Worm (Caenorhabditis elegans): ENCODE measurements around the gene spp-5.
"Not testable (repeated sequence)": the region's sequence is repeated elsewhere in the genome, so short reads cannot be mapped to it uniquely, and the experiment has no call there.

Gene spp-5

DNA sequence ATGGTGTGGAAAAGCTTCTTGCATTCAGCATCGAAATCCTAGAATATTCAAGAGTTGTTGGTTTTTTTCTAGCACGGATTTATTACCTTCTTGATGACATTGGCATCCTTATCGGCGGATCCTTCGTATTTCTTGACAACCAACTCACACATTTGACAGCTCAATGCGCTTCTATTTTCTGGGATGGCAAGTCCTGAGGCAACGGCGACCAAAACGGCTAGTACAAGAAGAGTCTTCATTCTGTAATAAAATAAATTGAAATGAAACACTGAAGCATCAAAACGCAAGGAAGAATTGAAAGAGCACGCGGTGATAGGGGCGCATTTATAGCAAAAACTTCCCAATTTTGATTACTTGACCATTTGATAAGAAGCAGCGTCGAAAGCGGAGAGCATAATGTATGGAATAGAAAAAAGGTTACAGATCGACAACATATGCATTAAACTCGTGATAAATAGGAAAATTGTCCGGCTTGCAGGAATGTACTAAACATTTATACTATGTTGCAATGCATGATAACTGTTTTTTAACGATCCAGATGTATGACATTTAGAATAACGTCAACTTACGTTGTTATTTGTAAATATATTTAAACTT, at the start of gene spp-5:
Gene spp-5, minus strand, starts transcription at position 240 of the 597 bp plus-strand sequence.
- TF ChIP-seq sma-9 (GFP tag; optimal IDR thresholded peaks at IDR 0.05) (peak; percentile 37), sma-9 (tag; optimal IDR thresholded peaks at IDR 0.05) (no peak), gmeb-1 (tag; optimal IDR thresholded peaks at IDR 0.05) (peak; percentile 54), F13H6.1 (tag; optimal IDR thresholded peaks at IDR 0.05) (peak; percentile 65), lsy-2 (tag; optimal IDR thresholded peaks at IDR 0.05) (peak in 1 of 2 experiments; percentile 1), lin-39 (tag; optimal IDR thresholded peaks at IDR 0.05) (no peak), nhr-129 (tag; optimal IDR thresholded peaks at IDR 0.05) (peak; percentile 20), sma-3 (GFP tag; optimal IDR thresholded peaks at IDR 0.05) (no peak), mdl-1 (tag; optimal IDR thresholded peaks at IDR 0.05) (no peak), crh-2 (tag; optimal IDR thresholded peaks at IDR 0.05) (peak; percentile 67), alr-1 (tag; optimal IDR thresholded peaks at IDR 0.05) (no peak), zag-1 (tag; optimal IDR thresholded peaks at IDR 0.05) (no peak), nhr-77 (tag; optimal IDR thresholded peaks at IDR 0.05) (no peak), blmp-1 (tag; optimal IDR thresholded peaks at IDR 0.05; ENCODE audit: insufficient read depth) (no peak), fos-1 (tag; optimal IDR thresholded peaks at IDR 0.05) (peak; percentile 71)

DNA sequence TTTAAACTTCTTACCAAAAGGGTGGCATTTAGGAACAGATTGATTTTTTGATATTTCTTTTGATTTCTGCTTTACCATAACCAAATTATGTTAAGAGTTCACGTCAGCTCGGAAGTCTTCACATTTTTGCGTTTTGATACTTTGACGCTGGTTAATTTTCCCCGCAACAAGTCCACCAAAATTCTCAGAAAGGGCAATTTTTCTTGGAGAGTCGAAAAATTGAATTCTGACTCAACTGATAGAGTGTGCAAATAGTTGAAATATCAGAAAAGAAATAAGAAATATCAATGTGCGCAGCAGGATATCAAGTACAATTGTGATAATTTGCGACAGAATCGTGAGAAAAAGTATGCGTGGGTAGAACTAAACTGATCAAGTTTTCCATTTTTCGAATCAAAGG, 49.6 kb upstream of the spp-5 start:
- no peak for TF ChIP-seq C34F6.9 (tag; optimal IDR thresholded peaks at IDR 0.05)
- no peak for TF ChIP-seq elt-1 (tag; optimal IDR thresholded peaks at IDR 0.05)
- no peak for TF ChIP-seq sma-3 (GFP tag; optimal IDR thresholded peaks at IDR 0.05)
- no peak for TF ChIP-seq crh-2 (tag; optimal IDR thresholded peaks at IDR 0.05)
- TF ChIP-seq nhr-237 (tag; optimal IDR thresholded peaks at IDR 0.05): no peak
- TF ChIP-seq ztf-11 (tag; optimal IDR thresholded peaks at IDR 0.05): no peak

DNA sequence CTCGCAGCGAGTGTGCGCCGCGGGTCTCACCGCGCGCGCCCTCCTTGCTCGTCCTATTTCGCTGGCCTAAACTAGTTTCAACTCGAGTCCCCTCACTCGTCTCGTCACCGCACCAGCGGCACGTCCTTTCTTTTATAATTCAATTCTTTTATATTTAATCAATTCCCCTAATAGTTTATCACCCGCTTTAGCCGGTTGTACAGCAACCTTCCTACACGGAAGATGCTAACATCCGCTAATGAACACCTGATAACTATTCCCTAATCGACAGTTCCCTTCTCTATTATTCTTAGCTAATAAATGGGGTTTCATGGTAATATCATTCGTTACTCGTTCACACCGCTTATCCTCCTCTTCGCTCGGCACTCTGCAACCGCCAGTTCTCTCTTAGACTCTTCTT, 45.1 kb upstream of the spp-5 start, which contains the start of gene C56G3.2:
Gene C56G3.2, plus strand, starts transcription at position 301 of the 400 bp plus-strand sequence.
- not testable (repeated sequence) for TF ChIP-seq lin-13 (GFP tag; optimal IDR thresholded peaks at IDR 0.05); sem-4 (tag; optimal IDR thresholded peaks at IDR 0.05); ztf-1 (GFP tag; conservative IDR thresholded peaks at IDR 0.05)

DNA sequence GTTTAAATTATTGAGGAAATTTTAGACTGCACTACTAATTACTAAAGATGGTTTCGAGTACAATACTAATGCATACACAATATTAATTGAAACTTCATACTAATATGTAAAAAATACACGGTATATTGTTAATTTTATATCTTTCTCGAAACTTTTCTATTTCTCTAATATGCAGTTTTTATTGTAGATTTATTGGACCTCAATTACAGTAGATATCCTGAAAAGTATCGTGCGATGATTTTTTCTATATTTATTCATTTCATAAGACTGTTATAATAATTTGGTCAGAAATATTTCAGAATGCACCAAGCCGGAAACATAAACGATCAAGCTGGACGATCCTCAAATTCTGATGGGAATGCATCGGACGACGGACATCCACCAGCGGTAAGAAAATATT, 23.6 kb upstream of the spp-5 start, which contains the start of gene C07D8.5:
Gene C07D8.5, plus strand, starts transcription at position 301 of the 400 bp plus-strand sequence.
- no peak for TF ChIP-seq ztf-4 (tag; optimal IDR thresholded peaks at IDR 0.05)

DNA sequence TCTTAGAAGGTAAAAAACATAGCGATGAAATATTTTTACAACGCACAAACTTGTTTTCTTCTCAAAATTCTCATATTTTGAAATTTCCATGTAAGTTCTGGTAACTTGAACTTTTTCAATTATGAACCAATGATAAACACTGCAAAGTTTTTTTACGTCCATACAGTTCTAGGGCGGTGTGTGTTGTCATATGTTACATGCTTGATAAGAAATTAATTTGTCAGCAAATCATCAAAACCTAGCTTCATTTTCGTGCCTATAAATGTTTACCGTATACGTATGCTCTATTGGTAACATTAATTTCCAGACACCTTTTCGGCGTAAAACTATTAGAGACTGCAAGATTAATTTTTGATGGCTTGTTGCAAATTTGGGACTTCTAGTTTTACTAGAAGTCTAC, 23.1 kb upstream of the spp-5 start:
- TF ChIP-seq skn-1 (tag; optimal IDR thresholded peaks at IDR 0.05) (peak; percentile 76), blmp-1 (tag; optimal IDR thresholded peaks at IDR 0.05; ENCODE audit: insufficient read depth) (no peak), ceh-16 (tag; optimal IDR thresholded peaks at IDR 0.05) (no peak), fos-1 (tag; optimal IDR thresholded peaks at IDR 0.05) (peak; percentile 39), snpc-4 (tag; optimal IDR thresholded peaks at IDR 0.05) (no peak), nhr-129 (tag; optimal IDR thresholded peaks at IDR 0.05) (no peak), crh-2 (tag; optimal IDR thresholded peaks at IDR 0.05) (peak; percentile 5)

DNA sequence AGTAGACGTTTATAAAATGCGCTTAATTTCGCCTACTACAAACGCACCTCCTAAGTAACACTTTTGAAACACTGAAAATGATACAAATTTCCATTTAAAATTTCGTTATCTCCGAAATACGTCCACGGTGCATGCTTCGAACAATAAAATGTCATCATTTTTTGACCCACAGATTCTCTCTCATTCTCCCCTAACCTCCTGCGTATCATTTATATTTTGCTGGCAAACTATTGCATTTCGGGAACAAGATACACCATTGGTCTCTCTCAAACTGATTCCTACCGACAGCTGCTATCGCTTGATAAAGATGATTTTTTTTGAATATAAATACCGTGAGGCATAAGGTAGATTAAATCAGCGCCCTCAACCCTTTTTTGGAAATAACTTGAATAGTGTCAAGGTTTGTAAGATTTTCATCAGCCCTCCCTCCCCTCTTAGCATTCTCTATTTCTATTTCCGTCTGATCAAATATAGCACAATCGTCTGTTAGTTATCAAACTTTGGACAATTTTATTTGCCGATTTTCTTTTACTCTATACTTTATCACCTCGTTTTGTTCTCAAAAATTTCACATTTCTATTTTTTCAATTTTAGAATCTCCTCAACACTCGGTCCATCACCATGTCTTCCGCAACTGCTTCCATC, 20.9 kb upstream of the spp-5 start, which contains the start of gene C07D8.6:
Gene C07D8.6, plus strand, starts transcription at position 595 of the 645 bp plus-strand sequence.
- TF ChIP-seq lsy-2 (tag; optimal IDR thresholded peaks at IDR 0.05) (peak in 1 of 2 experiments; percentile 25), elt-3 (tag; optimal IDR thresholded peaks at IDR 0.05) (no peak), unc-55 (GFP tag; optimal IDR thresholded peaks at IDR 0.05) (no peak), crh-2 (tag; optimal IDR thresholded peaks at IDR 0.05) (peak; percentile 78), nhr-129 (tag; optimal IDR thresholded peaks at IDR 0.05) (peak; percentile 57), R02D3.7 (tag; optimal IDR thresholded peaks at IDR 0.05) (no peak), nhr-10 (tag; optimal IDR thresholded peaks at IDR 0.05) (no peak), ama-1 (optimal IDR thresholded peaks at IDR 0.05) (no peak), skn-1 (tag; optimal IDR thresholded peaks at IDR 0.05) (peak; percentile 88), gmeb-1 (tag; optimal IDR thresholded peaks at IDR 0.05) (peak; percentile 40), fos-1 (tag; optimal IDR thresholded peaks at IDR 0.05) (peak; percentile 96), mdl-1 (tag; optimal IDR thresholded peaks at IDR 0.05) (peak in 1 of 2 experiments; percentile 9), F13H6.1 (tag; optimal IDR thresholded peaks at IDR 0.05) (peak; percentile 44), sma-3 (GFP tag; optimal IDR thresholded peaks at IDR 0.05) (peak; percentile 37), nhr-25 (tag; optimal IDR thresholded peaks at IDR 0.05) (no peak), sma-9 (GFP tag; optimal IDR thresholded peaks at IDR 0.05) (peak; percentile 79), sma-9 (tag; optimal IDR thresholded peaks at IDR 0.05) (no peak), ceh-16 (tag; optimal IDR thresholded peaks at IDR 0.05) (no peak), nhr-23 (tag; optimal IDR thresholded peaks at IDR 0.05) (no peak)
